Worm (Caenorhabditis elegans) whole organism, mixed stage, embryonic: Measurements from ENCODE around the gene hacl-1.

Source experiments
- bed-3 ChIP-seq: fragments of 200-800 bp; sonication (Bioruptor generic); optimal IDR thresholded peaks from 3 replicates; lab custom pipeline; 2018; ENCODE audit warnings: mild to moderate bottlenecking, missing genetic modification characterization, moderate library complexity, missing compliant biosample characterization
- blmp-1 ChIP-seq: fragments of 150-350 bp; optimal IDR thresholded peaks from 2 replicates; lab custom pipeline; 2014; ENCODE audit warnings: missing biosample characterization, missing genetic modification characterization

DNA sequence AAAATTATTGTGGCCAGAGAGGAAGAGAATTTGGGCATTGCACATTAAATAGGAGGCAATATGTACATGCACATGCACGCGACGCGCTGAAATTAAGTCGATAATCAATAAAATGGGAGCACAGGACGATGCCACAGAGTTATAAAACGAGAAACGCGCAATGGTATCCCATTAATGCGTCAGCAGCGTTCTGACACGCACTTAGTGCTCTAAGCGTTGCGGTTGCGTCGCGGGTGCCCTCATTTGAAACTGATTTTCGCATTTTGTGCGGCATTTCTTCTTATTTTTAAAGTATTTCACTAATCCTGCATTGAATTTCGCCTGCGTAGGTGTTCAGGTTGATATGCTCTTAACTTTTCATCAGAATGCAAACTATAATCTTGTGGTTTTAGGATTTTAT is 39.7 kb downstream of the hacl-1 start, which contains the start of gene rsp-1:
- no peak for TF ChIP-seq bed-3 (GFP tag; lab: Kevin White, UChicago)
- TF ChIP-seq blmp-1 (tag; lab: Kevin White, UChicago), result no peak
